Worm (Caenorhabditis elegans) whole organism, young adult: ENCODE data around the gene cest-26.

Experiments used
- B0019.2 ChIP-seq: fragments of 200-800 bp; sonication (Bioruptor generic); conservative IDR thresholded peaks from 2 replicates; pipeline ENCODE4 v1.3.6; 2022; ENCODE audit warnings: missing genetic modification reagents, missing genetic modification characterization, missing compliant biosample characterization
- B0035.1 ChIP-seq: sonication (generic microtip); optimal IDR thresholded peaks from 2 replicates; lab custom pipeline; 2016; ENCODE audit warnings: missing genetic modification characterization, mild to moderate bottlenecking, missing compliant biosample characterization, missing genotype, missing genetic modification reagents
- B0261.1 ChIP-seq: sonication (generic microtip); optimal IDR thresholded peaks from 2 replicates; lab custom pipeline; 2016; ENCODE audit warnings: mild to moderate bottlenecking, missing genetic modification characterization, moderate library complexity, missing compliant biosample characterization
- C06A6.2 ChIP-seq: fragments of 200-800 bp; sonication (Bioruptor generic); conservative IDR thresholded peaks from 2 replicates; pipeline ENCODE4 v1.3.6; 2022; ENCODE audit warnings: missing genetic modification characterization, missing compliant biosample characterization
- F10E7.11 ChIP-seq: sonication (generic microtip); optimal IDR thresholded peaks from 2 replicates; lab custom pipeline; 2017; ENCODE audit warnings: mild to moderate bottlenecking, missing genetic modification characterization, moderate library complexity, missing compliant biosample characterization
- F37B4.10 ChIP-seq: fragments of 200-800 bp; sonication (Bioruptor generic); IDR thresholded peaks from 2 replicates; pipeline ENCODE4 v1.3.6; 2022; ENCODE audit warnings: missing genetic modification characterization, missing compliant biosample characterization
- F52B5.7 ChIP-seq: sonication (generic microtip); optimal IDR thresholded peaks from 2 replicates; lab custom pipeline; 2016; ENCODE audit warnings: mild to moderate bottlenecking, missing genetic modification characterization, missing compliant biosample characterization
- F57C9.4 ChIP-seq: sonication (generic microtip); optimal IDR thresholded peaks from 2 replicates; lab custom pipeline; 2017; ENCODE audit warnings: mild to moderate bottlenecking, missing genetic modification characterization, missing compliant biosample characterization
- K11D2.4 ChIP-seq: fragments of 200-800 bp; sonication (Bioruptor generic); IDR thresholded peaks from 2 replicates; pipeline ENCODE4 v1.3.6; 2022; ENCODE audit warnings: missing genetic modification reagents, missing genetic modification characterization, missing compliant biosample characterization
- K12H6.12 ChIP-seq: fragments of 200-800 bp; sonication (Bioruptor generic); optimal IDR thresholded peaks from 2 replicates; lab custom pipeline; 2018; ENCODE audit warnings: mild to moderate bottlenecking, missing genetic modification characterization, missing compliant biosample characterization
- Y56A3A.18 ChIP-seq: fragments of 200-800 bp; sonication (Bioruptor generic); IDR thresholded peaks from 2 replicates; pipeline ENCODE4 v1.3.6; 2022; ENCODE audit warnings: missing genetic modification reagents, missing genetic modification characterization, missing compliant biosample characterization
- Y67H2A.10 ChIP-seq: fragments of 200-800 bp; sonication (Bioruptor generic); conservative IDR thresholded peaks from 2 replicates; pipeline ENCODE4 v1.3.6; 2022; ENCODE audit warnings: missing genetic modification reagents, missing genetic modification characterization, missing compliant biosample characterization
- Y79H2A.3 ChIP-seq: fragments of 200-800 bp; sonication (Bioruptor generic); conservative IDR thresholded peaks from 2 replicates; pipeline ENCODE4 v1.3.6; 2022; ENCODE audit warnings: missing genetic modification reagents, missing genetic modification characterization, missing compliant biosample characterization
- akir-1 ChIP-seq: fragments of 200-800 bp; sonication (Bioruptor generic); optimal IDR thresholded peaks from 2 replicates; lab custom pipeline; 2018; ENCODE audit warnings: mild to moderate bottlenecking, missing genetic modification characterization, moderate library complexity, missing compliant biosample characterization
- aptf-3 ChIP-seq: fragments of 200-800 bp; sonication (Bioruptor generic); IDR thresholded peaks from 2 replicates; pipeline ENCODE4 v1.3.6; 2022; ENCODE audit warnings: missing genetic modification characterization, missing compliant biosample characterization
- athp-1 ChIP-seq: sonication (generic microtip); optimal IDR thresholded peaks from 2 replicates; lab custom pipeline; 2017; ENCODE audit warnings: mild to moderate bottlenecking, missing genetic modification characterization, missing compliant biosample characterization
- attf-6 ChIP-seq: fragments of 200-800 bp; sonication (Bioruptor generic); IDR thresholded peaks from 2 replicates; pipeline ENCODE4 v1.3.6; 2022; ENCODE audit warnings: missing genetic modification reagents, missing genetic modification characterization, missing compliant biosample characterization
- bed-1 ChIP-seq: fragments of 200-800 bp; sonication (Bioruptor generic); IDR thresholded peaks from 2 replicates; pipeline ENCODE4 v1.3.6; 2022; ENCODE audit warnings: missing genetic modification reagents, missing genetic modification characterization, missing compliant biosample characterization
- bed-2 ChIP-seq: fragments of 200-800 bp; sonication (Bioruptor generic); IDR thresholded peaks from 2 replicates; pipeline ENCODE4 v1.3.6; 2022; ENCODE audit warnings: missing genetic modification reagents, missing genetic modification characterization, missing compliant biosample characterization
- ccch-3 ChIP-seq: fragments of 200-800 bp; sonication (Bioruptor generic); optimal IDR thresholded peaks from 2 replicates; lab custom pipeline; 2018; ENCODE audit warnings: mild to moderate bottlenecking, missing genetic modification characterization, missing compliant biosample characterization
- ceh-58 ChIP-seq: fragments of 200-800 bp; sonication (Bioruptor generic); IDR thresholded peaks from 2 replicates; pipeline ENCODE4 v1.3.6; 2022; ENCODE audit warnings: missing genetic modification characterization, missing compliant biosample characterization
- ceh-91 ChIP-seq: fragments of 200-800 bp; sonication (Bioruptor generic); IDR thresholded peaks from 2 replicates; pipeline ENCODE4 v1.3.6; 2022; ENCODE audit warnings: missing genetic modification reagents, missing genetic modification characterization, missing compliant biosample characterization
- die-1 ChIP-seq: sonication (generic microtip); optimal IDR thresholded peaks from 2 replicates; lab custom pipeline; 2016; ENCODE audit warnings: missing genotype, mild to moderate bottlenecking, missing genetic modification characterization, missing compliant biosample characterization
- dpff-1 ChIP-seq: sonication (generic microtip); optimal IDR thresholded peaks from 2 replicates; lab custom pipeline; 2017; ENCODE audit warnings: mild to moderate bottlenecking, missing genetic modification characterization, missing compliant biosample characterization
- egrh-3 ChIP-seq: fragments of 200-800 bp; sonication (Bioruptor generic); IDR thresholded peaks from 2 replicates; pipeline ENCODE4 v1.3.6; 2022; ENCODE audit warnings: missing genetic modification reagents, missing genetic modification characterization, missing compliant biosample characterization
- ekl-4 ChIP-seq: fragments of 200-800 bp; sonication (Bioruptor generic); IDR thresholded peaks from 2 replicates; pipeline ENCODE4 v1.3.6; 2022; ENCODE audit warnings: missing genetic modification reagents, missing genetic modification characterization, missing compliant biosample characterization
- hlh-12 ChIP-seq: sonication (generic microtip); optimal IDR thresholded peaks from 2 replicates; lab custom pipeline; 2016; ENCODE audit warnings: missing genetic modification characterization, missing compliant biosample characterization
- hlh-26 ChIP-seq: fragments of 200-800 bp; sonication (Bioruptor generic); conservative IDR thresholded peaks from 2 replicates; pipeline ENCODE4 v1.3.6; 2022; ENCODE audit warnings: missing genetic modification reagents, missing genetic modification characterization, missing compliant biosample characterization
- hmg-1.2 ChIP-seq: fragments of 200-800 bp; sonication (Bioruptor generic); IDR thresholded peaks from 2 replicates; pipeline ENCODE4 v1.3.6; 2022; ENCODE audit warnings: missing genetic modification reagents, missing genetic modification characterization, missing compliant biosample characterization
- madf-10 ChIP-seq: sonication (generic microtip); optimal IDR thresholded peaks from 2 replicates; lab custom pipeline; 2016; ENCODE audit warnings: mild to moderate bottlenecking, missing genetic modification characterization, missing compliant biosample characterization
- madf-3 ChIP-seq: fragments of 200-800 bp; sonication (Bioruptor generic); IDR thresholded peaks from 2 replicates; pipeline ENCODE4 v1.3.6; 2022; ENCODE audit warnings: missing genetic modification reagents, missing genetic modification characterization, missing compliant biosample characterization
- mes-4 ChIP-seq: sonication (generic microtip); optimal IDR thresholded peaks from 2 replicates; lab custom pipeline; 2016; ENCODE audit warnings: missing genotype, missing genetic modification characterization, missing compliant biosample characterization
- mxl-1 ChIP-seq: sonication (generic microtip); optimal IDR thresholded peaks from 2 replicates; lab custom pipeline; 2016; ENCODE audit warnings: missing genetic modification characterization, missing compliant biosample characterization
- nfya-1 ChIP-seq: sonication (generic microtip); optimal IDR thresholded peaks from 2 replicates; lab custom pipeline; 2017; ENCODE audit warnings: antibody characterized with exemption, missing compliant biosample characterization, missing genetic modification characterization, borderline replicate concordance; ENCODE audit not compliant: insufficient read depth
- nfya-2 ChIP-seq: fragments of 200-800 bp; sonication (Bioruptor generic); IDR thresholded peaks from 2 replicates; pipeline ENCODE4 v1.3.6; 2022; ENCODE audit warnings: missing genetic modification reagents, missing genetic modification characterization, missing compliant biosample characterization
- nhr-120 ChIP-seq: fragments of 200-800 bp; sonication (Bioruptor generic); IDR thresholded peaks from 2 replicates; pipeline ENCODE4 v1.3.6; 2022; ENCODE audit warnings: missing genetic modification characterization, missing compliant biosample characterization
- nhr-179 ChIP-seq: sonication (generic microtip); optimal IDR thresholded peaks from 2 replicates; lab custom pipeline; 2016; ENCODE audit warnings: mild to moderate bottlenecking, missing genetic modification characterization, missing compliant biosample characterization
- nhr-27 ChIP-seq: fragments of 200-800 bp; sonication (Bioruptor generic); optimal IDR thresholded peaks from 2 replicates; lab custom pipeline; 2018; ENCODE audit warnings: mild to moderate bottlenecking, missing genetic modification characterization, moderate library complexity, missing compliant biosample characterization
- pbrm-1 ChIP-seq: fragments of 200-800 bp; sonication (Bioruptor generic); IDR thresholded peaks from 2 replicates; pipeline ENCODE4 v1.3.6; 2022; ENCODE audit warnings: missing genetic modification reagents, missing genetic modification characterization, missing compliant biosample characterization
- pha-4 ChIP-seq: fragments of 150-350 bp; sonication (generic microtip); optimal IDR thresholded peaks from 2 replicates; lab custom pipeline; 2014; ENCODE audit warnings: missing biosample characterization, missing genetic modification reagents, missing genetic modification characterization
- rcor-1 ChIP-seq: fragments of 200-800 bp; sonication (Bioruptor generic); IDR thresholded peaks from 2 replicates; pipeline ENCODE4 v1.3.6; 2022; ENCODE audit warnings: missing genetic modification reagents, missing genetic modification characterization, missing compliant biosample characterization
- rec-8 ChIP-seq, 2 experiments: sonication (generic microtip); optimal IDR thresholded peaks; 2 replicates each; lab custom pipeline; 2016; ENCODE audit warnings: mild to moderate bottlenecking in 2 of 2, missing genetic modification characterization in 2 of 2, missing genetic modification reagents in 2 of 2, missing genotype in 2 of 2, missing biosample characterization in 1 of 2, missing compliant biosample characterization in 1 of 2, moderate library complexity in 1 of 2
- rpc-1 ChIP-seq, 2 experiments: fragments of 150-350 bp in 1 of 2; sonication (generic microtip) in 1 of 2; optimal IDR thresholded peaks; 2 replicates each; lab custom pipeline; 2014 to 2018; ENCODE audit warnings: missing biosample characterization in 1 of 2, missing genetic modification characterization in 1 of 2, missing genetic modification reagents in 1 of 2, missing genotype in 1 of 2
- snpc-1.1 ChIP-seq: sonication (generic microtip); optimal IDR thresholded peaks from 2 replicates; lab custom pipeline; 2017; ENCODE audit warnings: missing genetic modification characterization, mild to moderate bottlenecking, missing compliant biosample characterization, antibody characterized with exemption, moderate library complexity, missing genotype, missing genetic modification reagents; ENCODE audit not compliant: insufficient read depth
- snpc-3.4 ChIP-seq: sonication (generic microtip); optimal IDR thresholded peaks from 2 replicates; lab custom pipeline; 2017; ENCODE audit warnings: missing genetic modification characterization, mild to moderate bottlenecking, missing compliant biosample characterization, antibody characterized with exemption, moderate library complexity, missing genotype, missing genetic modification reagents
- somi-1 ChIP-seq: fragments of 200-800 bp; sonication (Bioruptor generic); optimal IDR thresholded peaks from 2 replicates; lab custom pipeline; 2018; ENCODE audit warnings: mild to moderate bottlenecking, missing genetic modification characterization, missing compliant biosample characterization
- sptf-2 ChIP-seq: fragments of 200-800 bp; sonication (Bioruptor generic); optimal IDR thresholded peaks from 2 replicates; lab custom pipeline; 2018; ENCODE audit warnings: mild to moderate bottlenecking, missing genetic modification characterization, missing compliant biosample characterization
- tbp1 ChIP-seq: fragments of 200-800 bp; sonication (Bioruptor generic); optimal IDR thresholded peaks from 2 replicates; lab custom pipeline; 2018; ENCODE audit warnings: mild to moderate bottlenecking, missing genetic modification characterization, missing compliant biosample characterization
- ztf-26 ChIP-seq: sonication (generic microtip); optimal IDR thresholded peaks from 2 replicates; lab custom pipeline; 2017; ENCODE audit warnings: missing genetic modification characterization, missing compliant biosample characterization

cest-26 gene

DNA sequence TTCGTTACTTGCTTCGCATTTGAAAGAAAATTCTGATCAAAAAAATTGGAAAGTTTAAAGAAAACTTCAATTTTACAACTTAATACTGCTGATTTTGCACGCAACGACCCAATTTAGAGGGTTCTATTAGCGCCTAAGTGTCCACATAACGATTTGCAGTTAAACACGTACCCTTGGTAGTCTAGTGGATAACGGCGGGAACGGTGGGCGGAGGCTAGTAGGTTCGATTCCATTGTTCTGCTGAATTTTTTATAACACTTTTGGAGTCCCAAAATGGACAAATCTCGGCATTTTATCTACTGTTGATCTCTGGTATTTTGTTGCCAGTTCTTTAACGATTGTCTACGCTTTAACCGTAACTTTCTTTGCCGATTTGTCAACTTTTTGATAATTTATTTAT lies 15.6 kb upstream of the cest-26 start:
- TF ChIP-seq bed-2 (GFP tag; lab: Robert Waterston, UW) = no peak
- TF ChIP-seq rcor-1 = peak; percentile 19; the same call in 1 of the 2 replicates
- TF ChIP-seq sptf-2 (GFP tag; lab: Kevin White, UChicago) = no peak
- peak; percentile 65; the same call in 1 of the 2 replicates for TF ChIP-seq pbrm-1 (GFP tag; lab: Robert Waterston, UW)
- TF ChIP-seq die-1 (tag; lab: Kevin White, UChicago) = peak; percentile 70
- TF ChIP-seq nhr-120 (GFP tag; lab: Robert Waterston, UW) = no peak
- no peak for TF ChIP-seq ceh-91
- TF ChIP-seq aptf-3 = no peak
- no peak for TF ChIP-seq mes-4 (tag; lab: Kevin White, UChicago)
- TF ChIP-seq hlh-26 (GFP tag; lab: Robert Waterston, UW) = no peak
- peak; percentile 83 for TF ChIP-seq B0261.1 (tag; lab: Kevin White, UChicago)
- TF ChIP-seq ztf-26 (tag; lab: Kevin White, UChicago) = no peak
- no peak for TF ChIP-seq B0035.1 (tag; lab: Kevin White, UChicago)
- TF ChIP-seq F37B4.10 (GFP tag; lab: Robert Waterston, UW) = no peak
- TF ChIP-seq athp-1 (tag; lab: Kevin White, UChicago) = no peak
- no peak for TF ChIP-seq somi-1 (GFP tag; lab: Kevin White, UChicago)
- no peak for TF ChIP-seq nfya-1
- TF ChIP-seq F52B5.7 (tag; lab: Kevin White, UChicago) = peak; percentile 24
- TF ChIP-seq hmg-1.2 = peak; percentile 64
- TF ChIP-seq F57C9.4 = no peak
- TF ChIP-seq nfya-2 (GFP tag; lab: Robert Waterston, UW) = no peak
- 0 out of 2 replicates have a peak, but pooled peaks have one; percentile 26 for TF ChIP-seq Y56A3A.18 (GFP tag; lab: Robert Waterston, UW)
- no peak for TF ChIP-seq F10E7.11
- TF ChIP-seq K11D2.4 (GFP tag; lab: Robert Waterston, UW) = no peak
- TF ChIP-seq pha-4 (tag; lab: Kevin White, UChicago) = no peak
- TF ChIP-seq ceh-58 = no peak
- TF ChIP-seq Y79H2A.3 (GFP tag; lab: Robert Waterston, UW) = no peak
- peak; percentile 85 for TF ChIP-seq rpc-1 (optimal IDR thresholded peaks at IDR 0.05; lab: Kevin White, UChicago)
- peak; percentile 97 for TF ChIP-seq rpc-1 (tag; optimal IDR thresholded peaks at IDR 0.05; lab: Kevin White, UChicago)
- peak; percentile 29 for TF ChIP-seq snpc-1.1 (tag; lab: Kevin White, UChicago)
- TF ChIP-seq ekl-4 (GFP tag; lab: Robert Waterston, UW) = peak; percentile 13; the same call in 1 of the 2 replicates
- TF ChIP-seq tbp1 (GFP tag; lab: Kevin White, UChicago) = peak; percentile 93
- TF ChIP-seq nhr-27 = no peak
- TF ChIP-seq B0019.2 (GFP tag; lab: Robert Waterston, UW) = no peak
- TF ChIP-seq snpc-3.4 (tag; lab: Kevin White, UChicago) = no peak
- TF ChIP-seq madf-10 (tag; lab: Kevin White, UChicago) = peak; percentile 31
- 0 out of 2 replicates have a peak, but pooled peaks have one; percentile 23 for TF ChIP-seq bed-1 (GFP tag; lab: Robert Waterston, UW)
- TF ChIP-seq rec-8 (tag; optimal IDR thresholded peaks at IDR 0.05; lab: Kevin White, UChicago) = no peak
- no peak for TF ChIP-seq K12H6.12 (tag; lab: Kevin White, UChicago)
- TF ChIP-seq mxl-1 (tag; lab: Kevin White, UChicago) = no peak
- TF ChIP-seq madf-3 (GFP tag; lab: Robert Waterston, UW) = no peak
- TF ChIP-seq dpff-1 = no peak
- no peak for TF ChIP-seq ccch-3
- TF ChIP-seq hlh-12 (tag; lab: Kevin White, UChicago) = no peak
- no peak for TF ChIP-seq Y67H2A.10 (GFP tag; lab: Robert Waterston, UW)
- no peak for TF ChIP-seq akir-1 (GFP tag; lab: Kevin White, UChicago)
- no peak for TF ChIP-seq C06A6.2 (GFP tag; lab: Robert Waterston, UW)
- TF ChIP-seq nhr-179 (tag; lab: Kevin White, UChicago) = no peak
- TF ChIP-seq attf-6 (GFP tag; lab: Robert Waterston, UW) = no peak
- TF ChIP-seq egrh-3 (GFP tag; lab: Robert Waterston, UW) = no peak
